Fruit fly (Drosophila melanogaster) S2 (cell line): ENCODE measurements around the gene CG5024.

ENCODE experiments used
- CG8478 ChIP-seq: fragments of >200 bp; optimal IDR thresholded peaks from 2 replicates; lab custom pipeline; 2018
- CTCF ChIP-seq, 2 experiments: fragments of >200 bp; optimal IDR thresholded peaks; 2 replicates each; lab custom pipeline; 2018

DNA sequence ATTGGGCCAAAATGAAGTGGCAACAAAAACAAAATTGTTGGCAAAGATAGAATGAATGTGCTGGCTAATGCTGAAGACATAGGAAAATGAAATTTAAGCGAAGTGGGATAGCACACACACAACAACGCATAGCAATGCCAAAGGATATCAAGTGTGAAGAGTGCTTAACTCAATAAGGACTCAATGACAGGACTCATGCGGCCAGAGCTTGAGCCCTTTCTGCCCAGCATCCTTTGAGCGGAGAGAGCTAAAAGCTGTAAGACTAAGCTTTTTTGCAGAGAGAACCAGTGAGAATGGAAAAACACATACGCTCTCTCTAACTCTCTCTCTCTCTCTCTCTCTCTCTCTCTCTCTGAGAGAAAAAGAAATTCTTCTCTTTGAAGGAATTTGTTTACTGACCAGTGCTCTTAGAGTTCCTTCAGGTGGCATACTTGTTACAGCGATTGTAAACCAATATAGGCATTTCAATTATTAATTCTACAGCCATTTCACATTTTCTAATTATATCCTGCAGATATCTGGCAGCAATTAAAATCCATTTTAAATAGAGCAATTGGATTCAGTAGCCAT lies 28.0 kb upstream of the CG5024 start:
- no peak for TF ChIP-seq CTCF (optimal IDR thresholded peaks at IDR 0.05; lab: Kevin White, UChicago)
- no peak for TF ChIP-seq CG8478 (lab: Kevin White, UChicago)
